Fruit fly (Drosophila melanogaster): ENCODE data around the gene TkR86C.

The TkR86C gene

DNA sequence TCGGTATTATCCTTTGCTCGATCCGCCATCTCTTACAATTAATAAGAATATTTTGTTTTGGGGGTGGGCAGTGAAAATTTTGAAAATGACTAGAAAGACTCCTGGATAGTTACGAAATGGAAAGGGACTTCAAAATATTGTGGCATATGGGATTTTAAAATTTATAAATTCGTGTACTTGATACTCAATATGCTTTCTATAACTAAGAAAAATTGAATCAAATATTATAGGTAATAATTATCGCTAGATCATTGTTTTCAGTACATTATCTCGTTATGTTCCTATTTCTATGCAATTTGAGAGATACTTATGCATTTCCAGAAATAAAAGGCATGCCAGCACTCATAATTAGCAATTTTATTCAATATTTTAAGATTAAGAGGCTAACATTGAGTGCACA, 4.5 kb upstream of the TkR86C start, which contains the start of gene CG14691:
CG14691 (minus strand) TSS at position 101 of the 400 bp plus-strand sequence.
- TF ChIP-seq CG17801 (GFP tag; optimal IDR thresholded peaks at IDR 0.05; ENCODE audit: partially characterized antibody) = no peak

DNA sequence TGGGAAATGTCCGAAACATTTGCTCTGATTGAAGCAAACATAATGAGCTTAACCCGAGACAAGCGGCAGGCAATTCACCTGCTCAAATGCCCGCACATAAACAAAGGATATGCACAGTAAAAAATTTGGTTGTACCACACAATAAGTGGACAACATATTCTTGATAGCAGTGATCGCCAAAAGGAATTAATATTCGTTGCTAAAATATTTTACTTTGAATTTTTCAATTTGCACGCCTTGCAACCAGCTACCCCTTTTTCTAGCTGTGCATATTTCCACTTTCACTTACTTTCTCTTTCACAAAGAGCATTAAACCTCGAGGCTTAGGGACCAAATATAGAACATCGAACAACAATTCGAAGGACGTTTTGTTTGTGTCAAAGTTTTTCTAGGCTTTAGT, 3.4 kb downstream of the TkR86C start:
- no peak for TF ChIP-seq CG17801 (GFP tag; optimal IDR thresholded peaks at IDR 0.05; ENCODE audit: partially characterized antibody)

DNA sequence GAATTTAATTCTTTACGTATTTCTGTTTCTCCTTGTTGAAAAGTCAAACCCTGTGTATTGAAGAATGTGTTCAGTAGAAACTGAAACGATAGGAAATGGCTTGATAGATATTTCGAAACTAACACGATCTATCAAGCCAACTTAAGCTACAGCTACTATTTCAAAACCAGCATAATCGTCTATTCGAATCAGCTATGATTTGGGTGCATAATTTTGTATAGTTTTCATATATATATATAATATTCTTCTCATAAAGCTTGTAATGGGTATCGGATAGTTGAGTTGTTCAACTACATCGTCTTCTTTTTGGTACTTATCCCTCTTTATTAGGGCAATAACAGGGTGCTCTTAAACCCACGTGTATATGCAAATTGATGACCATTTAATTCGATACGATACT, 15.2 kb downstream of the TkR86C start, which contains the start of gene tomboy20:
tomboy20 (minus strand) TSS at position 101 of the 400 bp plus-strand sequence.
- TF ChIP-seq CG17801 (GFP tag; optimal IDR thresholded peaks at IDR 0.05; ENCODE audit: partially characterized antibody) = no peak

DNA sequence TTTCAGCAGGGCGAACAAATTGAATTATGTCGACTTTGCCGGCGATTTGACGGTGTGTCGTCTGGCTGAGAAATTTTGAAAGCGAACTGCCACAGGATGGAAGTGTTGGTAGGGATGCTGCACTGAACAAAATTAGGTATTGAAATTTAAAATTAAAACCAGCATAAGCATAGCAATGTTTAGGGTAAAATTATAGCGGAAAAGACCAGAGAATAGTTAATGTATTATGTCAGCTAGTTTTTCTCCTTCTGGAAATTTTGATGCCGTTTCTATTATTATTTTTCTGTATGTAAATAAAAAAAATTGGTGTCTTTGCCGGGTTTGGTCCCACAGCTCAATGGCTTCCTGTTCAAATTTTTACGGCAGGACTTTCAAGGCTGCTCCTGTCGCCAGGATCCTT, 24.3 kb downstream of the TkR86C start:
- TF ChIP-seq CG17801 (GFP tag; optimal IDR thresholded peaks at IDR 0.05; ENCODE audit: partially characterized antibody) = no peak

DNA sequence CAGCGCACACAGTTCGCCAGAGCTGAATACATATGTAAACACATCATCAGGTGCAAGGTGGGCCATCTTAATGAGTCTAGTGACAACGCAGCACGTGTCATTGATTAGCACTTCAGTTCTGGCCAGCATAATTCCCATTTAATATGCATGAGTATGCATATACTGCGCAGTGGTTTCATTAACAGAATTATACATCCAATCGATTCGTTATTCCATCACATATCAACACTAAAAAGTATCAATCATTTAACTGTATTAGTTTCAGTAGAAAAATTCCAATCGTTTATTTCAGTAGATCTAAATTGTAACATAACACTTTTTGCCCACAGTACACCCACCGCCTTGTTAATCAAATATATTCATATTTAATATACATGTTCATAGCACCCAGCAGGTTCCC, 36.5 kb downstream of the TkR86C start, which contains the start of gene CG4073:
CG4073 (plus strand) TSS at position 301 of the 400 bp plus-strand sequence.
- TF ChIP-seq CG17801 (GFP tag; optimal IDR thresholded peaks at IDR 0.05; ENCODE audit: partially characterized antibody) = no peak

DNA sequence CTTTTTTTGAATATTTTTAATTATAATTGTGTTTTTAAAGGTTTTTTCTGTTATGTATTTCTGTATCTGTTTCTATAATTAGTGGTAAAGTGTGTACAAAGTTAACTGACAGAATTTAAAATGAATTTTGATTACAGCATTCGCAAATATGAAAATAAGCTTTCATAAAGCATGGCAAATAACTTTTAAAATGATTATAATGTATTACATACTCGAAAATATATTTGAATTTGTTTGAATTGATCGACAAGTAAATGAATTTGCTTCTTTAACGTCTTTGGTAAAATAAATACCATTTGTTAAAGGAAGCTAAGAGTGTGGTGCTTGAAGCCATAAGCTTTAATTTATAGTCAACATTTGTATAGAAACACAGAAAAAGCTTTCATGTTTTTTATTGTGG, 39.9 kb downstream of the TkR86C start, which contains the start of gene CG14689:
CG14689 (minus strand) TSS at position 101 of the 400 bp plus-strand sequence.
- no peak for TF ChIP-seq CG17801 (GFP tag; optimal IDR thresholded peaks at IDR 0.05; ENCODE audit: partially characterized antibody)

DNA sequence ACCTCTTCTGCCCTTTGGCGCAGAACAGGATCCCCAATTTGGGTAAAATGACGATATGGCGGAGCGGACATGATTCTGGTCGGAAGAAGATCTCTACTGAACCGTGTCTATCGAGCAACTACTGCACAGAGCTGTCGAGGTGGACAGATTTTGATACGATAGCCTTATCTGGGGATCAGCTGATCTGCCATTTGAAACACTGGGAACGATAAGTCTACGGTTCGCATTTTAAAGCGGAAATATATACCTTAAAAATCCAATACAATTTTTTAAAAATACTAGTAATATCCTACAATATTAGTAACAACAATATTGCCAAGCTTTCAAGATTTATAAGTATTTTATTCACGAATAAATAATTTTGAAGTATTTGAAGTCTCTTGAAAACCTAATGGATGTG, 41.8 kb downstream of the TkR86C start, which contains the start of gene CG31373:
CG31373 (minus strand) TSS at position 101 of the 400 bp plus-strand sequence.
- TF ChIP-seq CG17801 (GFP tag; optimal IDR thresholded peaks at IDR 0.05; ENCODE audit: partially characterized antibody) = no peak

DNA sequence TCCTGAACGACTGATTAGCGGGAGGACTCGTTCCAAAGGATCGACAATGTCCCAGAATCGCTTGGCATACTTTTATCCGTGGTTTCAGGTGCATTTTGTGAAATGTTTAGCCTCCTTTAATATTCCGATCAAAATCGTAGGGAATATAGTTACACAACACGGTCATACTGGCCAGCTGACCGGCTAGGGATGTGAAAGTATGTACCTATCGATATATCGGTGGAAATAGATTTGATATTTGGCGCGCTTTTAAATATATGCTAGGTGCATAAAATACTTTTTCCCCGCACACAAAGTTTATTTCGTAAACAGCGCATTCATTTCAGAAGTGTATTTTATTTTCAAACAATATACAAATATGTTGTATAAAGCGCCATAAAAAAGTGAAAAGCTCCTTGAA, 42.9 kb downstream of the TkR86C start, which contains the start of gene CG31278:
CG31278 (minus strand) TSS at position 172 of the 400 bp plus-strand sequence.
- no peak for TF ChIP-seq CG17801 (GFP tag; optimal IDR thresholded peaks at IDR 0.05; ENCODE audit: partially characterized antibody)

DNA sequence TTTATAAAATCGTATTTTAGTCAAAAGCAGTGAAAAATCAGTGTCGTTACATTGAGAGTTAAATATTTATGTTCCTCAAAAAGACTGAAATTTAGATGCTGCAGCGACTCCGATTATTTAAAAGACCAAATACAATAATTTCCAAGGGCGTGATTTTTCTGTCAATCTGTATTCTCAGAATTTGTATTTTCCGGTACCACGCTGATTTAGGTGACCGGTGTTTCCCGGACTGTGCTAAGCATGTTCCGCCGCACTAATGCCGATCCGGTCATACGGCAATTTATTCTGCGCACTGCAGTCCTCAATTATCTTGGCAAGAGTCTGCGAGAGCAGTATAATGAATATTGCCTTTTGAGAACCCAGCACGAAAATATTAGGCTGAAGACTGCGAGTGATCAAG, 44.3 kb downstream of the TkR86C start, which contains the start of the genes CG31467 and CG14684:
CG31467 (minus strand) TSS at position 101 of the 400 bp plus-strand sequence.
CG14684 (plus strand) TSS at position 212 of the 400 bp plus-strand sequence.
- no peak for TF ChIP-seq CG17801 (GFP tag; optimal IDR thresholded peaks at IDR 0.05; ENCODE audit: partially characterized antibody)

DNA sequence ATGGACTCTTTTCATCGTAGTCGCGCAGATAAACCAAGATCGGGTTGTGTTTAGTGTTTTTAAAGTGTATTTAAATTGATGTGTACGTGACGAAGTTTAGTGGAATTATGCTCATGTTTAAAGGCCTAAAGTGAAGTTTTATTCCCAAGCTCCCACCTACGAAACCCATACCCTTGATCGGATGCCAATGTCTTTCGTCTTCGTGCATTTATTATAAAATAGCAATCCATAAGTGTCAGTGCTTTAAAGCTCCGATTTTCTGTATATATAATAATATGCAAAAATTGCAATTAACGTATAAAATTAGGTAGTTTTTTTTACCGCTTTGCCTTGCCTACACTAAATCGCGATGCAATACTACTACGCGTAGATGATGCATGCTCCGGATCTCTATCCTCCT, 46.1 kb downstream of the TkR86C start, which contains the start of gene CG31391:
CG31391 (minus strand) TSS at position 101 of the 400 bp plus-strand sequence.
- TF ChIP-seq CG17801 (GFP tag; optimal IDR thresholded peaks at IDR 0.05; ENCODE audit: partially characterized antibody) = no peak

DNA sequence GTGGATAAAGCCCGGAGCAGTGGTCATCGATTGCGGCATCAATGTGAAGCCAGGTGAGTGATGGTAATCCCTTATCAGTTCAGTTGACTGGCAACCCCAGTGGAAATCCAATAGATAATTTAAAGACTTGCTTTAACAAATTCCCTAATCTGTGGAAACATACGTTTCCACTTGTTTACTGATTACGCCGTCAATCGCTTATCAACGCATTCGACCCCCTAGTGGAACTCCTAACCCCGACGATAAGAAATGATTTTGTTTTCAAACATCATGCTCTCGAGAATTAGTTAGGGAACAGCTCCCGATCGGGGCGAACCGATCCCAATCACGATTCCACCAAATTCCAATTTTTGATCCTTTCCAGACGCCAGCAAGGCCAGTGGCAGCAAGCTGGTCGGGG, 50.4 kb downstream of the TkR86C start:
- TF ChIP-seq CG17801 (GFP tag; optimal IDR thresholded peaks at IDR 0.05; ENCODE audit: partially characterized antibody) = no peak

DNA sequence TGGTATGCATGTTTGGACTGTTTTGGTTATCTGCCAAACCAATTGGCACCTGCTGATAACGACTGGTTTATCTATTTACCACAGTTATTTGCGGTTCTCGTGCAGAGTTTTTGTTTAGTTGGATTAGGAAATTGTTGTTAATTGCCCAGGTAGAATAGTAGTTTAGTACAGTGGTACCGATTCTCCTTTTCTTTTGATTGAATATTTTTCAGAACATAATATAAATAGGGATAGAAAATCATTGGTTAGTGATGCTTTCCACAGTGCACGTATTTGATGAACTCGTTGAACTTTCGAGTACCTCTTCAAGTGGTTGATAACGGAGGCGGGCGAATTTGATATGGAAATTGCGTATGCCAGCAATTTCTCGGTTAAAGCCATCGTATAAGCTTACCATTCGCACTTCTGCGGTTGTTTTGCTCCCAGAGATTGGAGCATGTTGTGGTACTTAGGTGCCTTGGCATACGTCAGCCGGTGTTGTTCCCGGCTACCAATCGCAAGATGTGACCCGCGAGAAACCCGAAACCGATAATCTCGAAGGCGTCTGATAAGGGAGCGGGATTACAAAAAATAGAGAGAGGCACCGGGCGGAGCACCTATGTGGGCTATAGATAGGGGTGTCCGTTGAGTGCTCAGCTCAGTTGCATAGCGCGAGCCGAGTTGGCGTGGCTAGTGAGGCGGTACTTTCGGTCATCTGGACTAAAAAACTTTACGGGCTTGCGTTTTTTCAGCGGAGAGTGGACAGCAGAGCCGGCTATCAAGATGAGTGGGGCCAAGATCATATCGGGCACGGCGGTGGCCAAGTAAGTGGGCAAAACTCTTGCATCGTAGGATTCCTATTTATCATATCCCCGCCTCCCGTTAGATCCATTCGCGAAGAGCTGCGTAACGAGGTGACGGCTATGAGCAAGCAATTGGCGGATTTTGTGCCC, 51.7 kb downstream of the TkR86C start:
- TF ChIP-seq CG17801 (GFP tag; optimal IDR thresholded peaks at IDR 0.05; ENCODE audit: partially characterized antibody) = no peak

DNA sequence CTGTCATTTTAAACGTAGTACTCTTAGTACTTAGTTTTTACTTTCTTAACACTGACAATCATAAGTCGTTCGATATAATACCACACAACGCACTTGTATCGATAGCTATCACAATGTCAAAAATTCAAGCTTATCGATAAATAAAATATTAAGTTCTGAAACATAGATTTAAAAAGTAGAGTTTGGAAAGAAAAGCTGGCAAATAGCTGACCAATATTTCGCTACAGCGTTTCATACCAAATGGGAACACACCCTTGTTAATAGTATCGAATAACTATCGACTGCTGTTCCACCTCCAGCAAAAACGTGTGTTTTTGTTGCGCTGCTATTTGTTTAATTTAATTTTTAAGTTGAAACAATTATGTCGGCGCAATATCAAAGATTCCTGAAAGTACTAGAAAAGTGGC, 54.7 kb downstream of the TkR86C start, which contains the start of the genes pug, CG14683 and CG46459:
pug (plus strand) TSS at position 164 of the 407 bp plus-strand sequence.
CG14683 (plus strand) TSS at position 277 of the 407 bp plus-strand sequence.
CG46459 (plus strand) TSS at position 277 of the 407 bp plus-strand sequence.
- no peak for TF ChIP-seq CG17801 (GFP tag; optimal IDR thresholded peaks at IDR 0.05; ENCODE audit: partially characterized antibody)

DNA sequence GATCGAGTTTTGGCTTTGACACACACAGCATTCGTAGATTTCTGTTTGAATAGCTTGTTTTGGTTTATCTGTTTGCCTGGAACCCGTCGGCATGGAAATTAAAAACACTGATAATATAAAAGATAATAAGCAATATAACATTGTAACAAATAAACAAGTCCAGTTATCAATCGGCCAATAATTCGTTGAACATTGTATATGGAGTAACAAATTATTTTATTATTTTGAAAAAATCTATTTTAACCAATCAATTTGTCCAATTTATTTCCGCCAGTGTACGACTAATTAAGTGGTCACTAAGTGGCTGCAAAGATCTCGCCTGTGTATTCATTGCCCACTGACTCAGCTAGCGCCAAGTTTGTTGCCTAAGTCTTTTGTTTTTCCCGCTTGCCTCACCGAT, 62.2 kb downstream of the TkR86C start:
- TF ChIP-seq CG17801 (GFP tag; optimal IDR thresholded peaks at IDR 0.05; ENCODE audit: partially characterized antibody) = no peak

DNA sequence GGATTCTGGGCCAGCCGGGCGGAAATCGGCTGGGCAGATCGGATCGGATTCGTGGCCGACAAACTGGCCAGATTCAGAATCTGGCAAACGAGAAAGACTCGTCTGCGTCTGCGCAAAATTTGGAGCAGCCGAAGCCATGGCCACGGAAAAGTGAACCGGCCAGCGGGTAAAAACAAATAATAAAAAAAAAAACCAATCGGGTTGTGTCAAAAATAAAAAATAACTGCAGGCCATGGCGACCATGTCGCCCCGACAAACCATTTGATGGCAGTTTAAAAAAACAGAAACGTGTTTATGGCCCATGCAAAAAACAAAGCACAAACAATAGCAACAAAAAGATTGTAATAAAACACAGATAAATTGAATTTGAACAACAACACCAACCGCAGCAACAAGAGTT, 62.9 kb downstream of the TkR86C start:
- no peak for TF ChIP-seq CG17801 (GFP tag; optimal IDR thresholded peaks at IDR 0.05; ENCODE audit: partially characterized antibody)

All from ovary, adult (tissue).